Worm (Caenorhabditis elegans): ENCODE results near the gene R10E8.5.
"Not testable (repeated sequence)": the region's sequence is repeated elsewhere in the genome, so short reads cannot be mapped to it uniquely, and the experiment has no call there.

The R10E8.5 gene

DNA sequence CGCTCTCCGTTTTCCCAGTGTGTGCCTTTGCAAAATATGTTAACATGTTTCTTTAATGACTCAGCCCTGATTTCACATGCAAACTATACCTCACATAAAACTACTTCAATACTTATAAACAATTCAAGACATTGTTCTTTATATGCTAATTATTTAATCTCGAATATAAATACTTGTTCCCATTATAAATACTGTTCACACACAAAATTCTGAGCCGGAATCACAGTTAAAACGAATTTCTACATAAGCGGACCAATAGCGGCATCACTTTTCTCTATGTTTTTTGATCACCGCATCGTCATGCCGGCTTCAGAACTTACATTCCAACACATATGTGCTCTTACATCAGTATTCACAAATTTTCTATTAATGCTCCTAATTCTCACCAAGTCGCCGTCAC lies at the start of gene R10E8.5:
Gene R10E8.5 (plus strand): TSS at position 301 of the 400 bp plus-strand sequence.
- TF ChIP-seq sox-2 (GFP tag; IDR thresholded peaks at IDR 0.05) (no peak), pag-3 (tag; optimal IDR thresholded peaks at IDR 0.05; ENCODE audit: borderline replicate concordance) (no peak), pha-4 (tag; optimal IDR thresholded peaks at IDR 0.05) (no peak), ceh-45 (GFP tag; IDR thresholded peaks at IDR 0.05) (no peak), ceh-24 (tag; optimal IDR thresholded peaks at IDR 0.05) (no peak), nhr-232 (tag; optimal IDR thresholded peaks at IDR 0.05) (no peak), pros-1 (tag; optimal IDR thresholded peaks at IDR 0.05) (no peak), unc-55 (GFP tag; optimal IDR thresholded peaks at IDR 0.05) (no peak), ceh-14 (tag; optimal IDR thresholded peaks at IDR 0.05) (no peak), zip-5 (tag; optimal IDR thresholded peaks at IDR 0.05) (no peak), pax-1 (tag; optimal IDR thresholded peaks at IDR 0.05) (no peak), elt-2 (tag; optimal IDR thresholded peaks at IDR 0.05) (no peak), C38D4.7 (GFP tag; optimal IDR thresholded peaks at IDR 0.05) (no peak), elt-4 (tag; optimal IDR thresholded peaks at IDR 0.05) (no peak), C08G9.2 (tag; optimal IDR thresholded peaks at IDR 0.05) (no peak), fkh-6 (tag; optimal IDR thresholded peaks at IDR 0.05) (no peak)

ce11 chrV:18209071-18209470 lies 45.5 kb upstream of the R10E8.5 start, which contains the start of gene F16H6.7:
Gene F16H6.7 (minus strand): TSS chrV:18209171.
- TF ChIP-seq ceh-45 (GFP tag; IDR thresholded peaks at IDR 0.05) (no peak), nhr-232 (tag; optimal IDR thresholded peaks at IDR 0.05) (no peak), ref-2 (tag; optimal IDR thresholded peaks at IDR 0.05) (no peak)

DNA sequence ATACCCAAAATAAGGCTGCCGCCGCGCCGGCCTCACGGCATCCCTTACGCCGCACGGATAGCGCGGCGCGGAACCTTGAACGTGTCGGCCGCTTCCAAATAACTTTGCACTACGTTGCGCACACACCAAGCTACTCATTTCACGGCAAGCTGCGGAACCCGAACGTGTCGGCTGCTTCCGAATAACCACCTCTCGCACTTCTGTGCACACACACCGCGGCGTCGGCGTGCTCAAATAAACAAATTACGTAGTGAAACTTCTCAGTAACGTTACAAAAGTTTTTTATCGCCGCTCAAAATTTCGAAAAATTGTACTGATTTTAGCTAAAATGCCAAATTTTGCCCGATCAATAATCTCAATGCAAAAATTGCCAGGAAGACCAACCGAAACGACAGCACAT lies 41.7 kb upstream of the R10E8.5 start:
- TF ChIP-seq unc-42 (tag; optimal IDR thresholded peaks at IDR 0.05) (no peak), ets-4 (tag; optimal IDR thresholded peaks at IDR 0.05) (no peak), C08G9.2 (tag; optimal IDR thresholded peaks at IDR 0.05) (no peak), rnt-1 (tag; optimal IDR thresholded peaks at IDR 0.05) (no peak), ttx-3 (tag; optimal IDR thresholded peaks at IDR 0.05) (no peak), hlh-8 (tag; optimal IDR thresholded peaks at IDR 0.05) (no peak), ceh-2 (tag; optimal IDR thresholded peaks at IDR 0.05) (no peak)

DNA sequence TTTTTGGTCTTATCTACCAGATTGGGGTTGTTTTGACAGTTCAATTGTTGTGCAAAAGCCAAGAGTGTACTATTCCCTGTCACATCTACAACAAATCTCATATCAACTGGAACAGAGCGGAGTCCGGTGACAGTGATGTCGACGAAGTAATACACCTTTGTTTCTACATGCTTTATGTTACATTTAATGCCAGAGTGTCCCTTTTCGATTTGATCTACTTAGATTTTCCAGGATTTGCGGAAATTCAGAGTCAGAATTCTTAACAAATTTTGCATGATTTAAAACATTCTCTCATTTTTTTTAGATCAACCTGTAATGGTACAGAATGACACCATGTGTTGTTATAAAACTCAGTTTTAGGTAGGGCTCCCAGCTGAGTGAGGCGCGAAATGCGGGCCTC lies 38.4 kb upstream of the R10E8.5 start, which contains the start of gene F16H6.8:
Gene F16H6.8 (minus strand): TSS at position 101 of the 400 bp plus-strand sequence.
- TF ChIP-seq unc-55 (GFP tag; optimal IDR thresholded peaks at IDR 0.05); tbx-7 (tag; optimal IDR thresholded peaks at IDR 0.05); nhr-11 (tag; optimal IDR thresholded peaks at IDR 0.05): not testable (repeated sequence)

DNA sequence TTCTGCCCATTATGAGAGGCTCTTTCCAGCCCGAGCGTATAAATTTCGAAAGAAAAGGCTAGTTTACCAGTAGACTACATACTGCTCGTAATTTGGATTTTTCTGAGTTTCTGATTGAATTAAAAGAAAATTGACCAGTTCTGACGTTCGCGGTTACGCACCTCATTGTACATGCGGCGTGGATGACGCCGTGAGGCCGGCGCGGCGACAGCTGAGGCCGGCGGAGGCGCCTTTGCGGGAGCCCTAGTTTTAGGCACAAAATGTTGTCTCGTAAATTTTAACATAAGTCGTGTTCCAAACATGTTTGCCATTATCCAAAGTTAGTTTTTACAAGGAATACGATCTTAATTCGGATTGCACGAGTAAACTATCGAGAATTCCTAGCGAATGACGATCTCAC lies 37.8 kb upstream of the R10E8.5 start, which contains the start of gene F16H6.9:
Gene F16H6.9 (plus strand): TSS at position 301 of the 400 bp plus-strand sequence.
- TF ChIP-seq ceh-45 (GFP tag; IDR thresholded peaks at IDR 0.05); che-1 (tag; optimal IDR thresholded peaks at IDR 0.05); zip-5 (tag; optimal IDR thresholded peaks at IDR 0.05): not testable (repeated sequence)

ce11 chrV:18224353-18224752 lies 30.2 kb upstream of the R10E8.5 start, which contains the start of gene F16H6.10:
Gene F16H6.10 (minus strand): TSS chrV:18224453.
- TF ChIP-seq eyg-1 (tag; optimal IDR thresholded peaks at IDR 0.05), result no peak
- no peak for TF ChIP-seq fkh-10 (GFP tag; optimal IDR thresholded peaks at IDR 0.05)
- TF ChIP-seq pat-9 (tag; optimal IDR thresholded peaks at IDR 0.05), result no peak
- TF ChIP-seq F13H6.1 (tag; optimal IDR thresholded peaks at IDR 0.05), result no peak
- TF ChIP-seq ttx-3 (tag; optimal IDR thresholded peaks at IDR 0.05), result no peak
- TF ChIP-seq madf-2 (tag; optimal IDR thresholded peaks at IDR 0.05), result no peak
- TF ChIP-seq C38D4.7 (GFP tag; optimal IDR thresholded peaks at IDR 0.05), result no peak
- no peak for TF ChIP-seq ceh-14 (tag; optimal IDR thresholded peaks at IDR 0.05)

Measured in whole organism, late embryonic.